Fruit fly (Drosophila melanogaster): ENCODE results near the gene TfIIB.
A peak's percentile ranks its signal among the peaks of the same experiment; 100 is the strongest.

Gene TfIIB

DNA sequence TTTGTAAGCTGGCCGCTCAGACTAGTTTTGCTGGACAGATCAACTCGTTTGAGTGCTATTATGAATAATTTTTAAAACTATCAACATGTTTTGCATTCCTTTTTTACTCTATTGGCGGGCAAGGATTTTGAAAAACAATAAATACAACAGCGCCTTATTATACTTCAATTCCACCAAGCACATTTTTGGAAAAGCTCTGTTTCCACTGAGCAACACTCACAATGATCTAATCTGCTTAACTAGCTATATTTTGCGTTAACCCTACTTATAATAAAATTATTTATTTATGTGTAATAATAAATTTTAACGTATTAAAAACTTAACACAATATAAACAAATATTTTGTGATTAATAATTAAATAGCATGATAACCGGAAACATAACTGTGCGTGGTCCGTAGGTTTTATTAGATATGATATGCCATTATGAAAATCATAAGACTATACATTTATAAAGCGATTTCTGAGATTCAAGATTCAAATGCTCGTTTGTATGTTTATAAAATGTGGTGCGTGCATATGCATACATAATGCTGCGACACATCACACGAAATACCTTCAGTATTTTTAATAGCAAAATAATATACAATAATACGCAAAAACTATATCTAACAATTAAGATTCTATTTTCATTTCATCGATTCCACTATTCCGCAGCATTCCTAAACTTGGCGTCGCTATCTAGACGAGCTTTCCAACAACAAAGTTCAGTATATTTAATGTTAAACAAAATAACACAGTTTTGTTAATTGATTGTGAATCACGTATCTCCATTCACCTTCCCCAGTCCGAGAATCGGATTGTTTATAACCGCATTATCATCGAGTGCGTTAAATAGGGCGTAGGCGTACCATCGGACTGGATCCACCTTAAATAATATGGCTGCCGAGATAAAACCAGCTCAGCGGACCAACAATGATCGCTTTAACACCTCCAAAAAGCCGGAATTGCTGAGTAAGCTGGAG, 8.2 kb upstream of the TfIIB start, which contains the start of the genes pie and Wdfy2:
Gene pie, minus strand, starts transcription at position 138 of the 964 bp plus-strand sequence.
Gene Wdfy2, plus strand, starts transcription at position 649 of the 964 bp plus-strand sequence.
- TF ChIP-seq CG12768 (GFP tag; optimal IDR thresholded peaks at IDR 0.05) (no peak), bab1 (GFP tag; optimal IDR thresholded peaks at IDR 0.05) (peak; percentile 4), tj (GFP tag; optimal IDR thresholded peaks at IDR 0.05) (peak; percentile 88), CG11617 (GFP tag; optimal IDR thresholded peaks at IDR 0.05) (no peak), Crg-1 (GFP tag; optimal IDR thresholded peaks at IDR 0.05) (no peak), kay (GFP tag; ENCODE audit: borderline replicate concordance) (peak; percentile 68), cic (GFP tag; optimal IDR thresholded peaks at IDR 0.05) (no peak), CG5204 (GFP tag; optimal IDR thresholded peaks at IDR 0.05) (no peak)

DNA sequence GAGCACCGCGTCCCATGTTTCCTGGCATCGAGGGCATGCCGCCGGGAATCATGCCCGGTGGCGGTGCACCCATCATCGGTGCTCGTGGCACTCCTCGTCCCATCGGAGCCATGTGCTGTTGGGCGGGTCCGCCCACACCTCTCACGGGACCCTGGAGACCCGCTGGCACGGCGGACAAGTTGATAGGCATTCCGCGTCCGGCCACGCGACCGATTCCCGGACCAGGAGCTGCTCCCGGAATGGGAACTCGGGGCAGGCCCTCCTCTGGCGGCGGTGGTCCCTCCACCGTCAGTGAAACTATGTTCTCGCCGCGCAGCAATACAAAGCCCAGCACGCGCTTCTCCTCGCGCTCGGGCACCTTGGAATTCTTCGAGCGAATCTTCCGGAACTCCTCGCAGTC, 5.5 kb upstream of the TfIIB start:
- no peak for TF ChIP-seq CG5204 (GFP tag; optimal IDR thresholded peaks at IDR 0.05)
- no peak for TF ChIP-seq Crg-1 (GFP tag; optimal IDR thresholded peaks at IDR 0.05)
- no peak for TF ChIP-seq CG1620 (GFP tag; optimal IDR thresholded peaks at IDR 0.05)
- no peak for TF ChIP-seq toe (GFP tag; optimal IDR thresholded peaks at IDR 0.05)
- no peak for TF ChIP-seq CG12768 (GFP tag; optimal IDR thresholded peaks at IDR 0.05)
- no peak for TF ChIP-seq CG7045 (GFP tag; optimal IDR thresholded peaks at IDR 0.05)
- no peak for TF ChIP-seq kay (GFP tag; ENCODE audit: borderline replicate concordance)
- TF ChIP-seq CG11617 (GFP tag; optimal IDR thresholded peaks at IDR 0.05) = no peak
- TF ChIP-seq Mnt (GFP tag; optimal IDR thresholded peaks at IDR 0.05) = no peak
- no peak for TF ChIP-seq cic (GFP tag; optimal IDR thresholded peaks at IDR 0.05)
- TF ChIP-seq ovo (GFP tag; optimal IDR thresholded peaks at IDR 0.05) = no peak

DNA sequence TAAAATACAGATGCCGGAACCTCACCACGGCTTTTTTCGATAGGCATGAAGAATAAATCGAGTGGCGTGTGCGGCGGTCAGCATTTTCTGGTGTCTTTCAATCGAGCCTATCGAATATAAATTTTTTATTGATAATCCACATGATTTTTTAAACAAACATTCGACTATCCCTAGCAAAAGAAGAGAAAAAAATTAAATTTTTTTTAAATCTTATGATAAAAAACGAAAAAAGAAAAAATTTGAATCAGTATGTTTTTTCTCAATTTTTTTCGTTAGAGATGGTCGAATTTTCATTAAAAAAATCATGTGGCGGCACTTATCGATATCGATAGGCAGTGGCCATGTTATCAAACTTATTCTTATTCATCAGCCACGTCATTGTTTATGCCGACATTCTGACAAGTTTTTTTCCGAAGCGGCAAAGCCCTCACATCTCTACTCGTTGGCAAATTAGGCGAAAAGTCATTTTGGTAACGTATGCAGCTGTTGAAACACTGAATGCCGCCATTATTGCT, 4.5 kb upstream of the TfIIB start, which contains the start of the genes SmB and KdelR:
Gene SmB, minus strand, starts transcription at position 94 of the 515 bp plus-strand sequence.
Gene KdelR, plus strand, starts transcription at position 354 of the 515 bp plus-strand sequence.
- no peak for TF ChIP-seq toe (GFP tag; optimal IDR thresholded peaks at IDR 0.05)
- peak; percentile 89 for TF ChIP-seq Mnt (GFP tag; optimal IDR thresholded peaks at IDR 0.05)
- no peak for TF ChIP-seq Clk (GFP tag; optimal IDR thresholded peaks at IDR 0.05)
- TF ChIP-seq cnc (optimal IDR thresholded peaks at IDR 0.05) = peak in 1 of 2 experiments; percentile 2
- TF ChIP-seq kay (GFP tag; ENCODE audit: borderline replicate concordance) = no peak
- TF ChIP-seq tj (GFP tag; optimal IDR thresholded peaks at IDR 0.05) = peak; percentile 97
- peak; percentile 26 for TF ChIP-seq cic (GFP tag; optimal IDR thresholded peaks at IDR 0.05)
- TF ChIP-seq CG33017 (tag; optimal IDR thresholded peaks at IDR 0.05) = no peak
- TF ChIP-seq CG14711 (tag; optimal IDR thresholded peaks at IDR 0.05) = peak; percentile 65
- no peak for TF ChIP-seq Hr96 (GFP tag; optimal IDR thresholded peaks at IDR 0.05)
- TF ChIP-seq CG7101 (tag; optimal IDR thresholded peaks at IDR 0.05) = peak; percentile 63
- peak; percentile 34 for TF ChIP-seq bab1 (GFP tag; optimal IDR thresholded peaks at IDR 0.05)
- TF ChIP-seq CG12768 (GFP tag; optimal IDR thresholded peaks at IDR 0.05) = no peak
- TF ChIP-seq CG1620 (GFP tag; optimal IDR thresholded peaks at IDR 0.05) = no peak
- TF ChIP-seq CG5204 (GFP tag; optimal IDR thresholded peaks at IDR 0.05) = no peak
- TF ChIP-seq CG7045 (GFP tag; optimal IDR thresholded peaks at IDR 0.05) = no peak
- TF ChIP-seq ovo (GFP tag; optimal IDR thresholded peaks at IDR 0.05) = no peak
- TF ChIP-seq pad (GFP tag; optimal IDR thresholded peaks at IDR 0.05) = no peak
- peak; percentile 65 for TF ChIP-seq CG11617 (GFP tag; optimal IDR thresholded peaks at IDR 0.05)
- TF ChIP-seq Crg-1 (GFP tag; optimal IDR thresholded peaks at IDR 0.05) = peak; percentile 54

- peak; percentile 59 for TF ChIP-seq CG14711 (tag; optimal IDR thresholded peaks at IDR 0.05)
- no peak for TF ChIP-seq pad (GFP tag; optimal IDR thresholded peaks at IDR 0.05)
- TF ChIP-seq Mnt (GFP tag; optimal IDR thresholded peaks at IDR 0.05) = peak; percentile 30
- TF ChIP-seq Crg-1 (GFP tag; optimal IDR thresholded peaks at IDR 0.05) = no peak
- TF ChIP-seq CG1620 (GFP tag; optimal IDR thresholded peaks at IDR 0.05) = no peak
- TF ChIP-seq kay (GFP tag; ENCODE audit: borderline replicate concordance) = no peak
- peak; percentile 66 for TF ChIP-seq CG33017 (tag; optimal IDR thresholded peaks at IDR 0.05)
- peak; percentile 55 for TF ChIP-seq CG11617 (GFP tag; optimal IDR thresholded peaks at IDR 0.05)
- TF ChIP-seq cic (GFP tag; optimal IDR thresholded peaks at IDR 0.05) = peak; percentile 2
- peak; percentile 10 for TF ChIP-seq CG7045 (GFP tag; optimal IDR thresholded peaks at IDR 0.05)
- no peak for TF ChIP-seq Clk (GFP tag; optimal IDR thresholded peaks at IDR 0.05)
- TF ChIP-seq ovo (GFP tag; optimal IDR thresholded peaks at IDR 0.05) = peak; percentile 10
- TF ChIP-seq bab1 (GFP tag; optimal IDR thresholded peaks at IDR 0.05) = peak; percentile 51
- TF ChIP-seq CG12768 (GFP tag; optimal IDR thresholded peaks at IDR 0.05) = no peak
- TF ChIP-seq tj (GFP tag; optimal IDR thresholded peaks at IDR 0.05) = peak; percentile 1
- no peak for TF ChIP-seq Hr96 (GFP tag; optimal IDR thresholded peaks at IDR 0.05)
- TF ChIP-seq cnc (optimal IDR thresholded peaks at IDR 0.05) = no peak
- peak; percentile 55 for TF ChIP-seq CG7101 (tag; optimal IDR thresholded peaks at IDR 0.05)
- TF ChIP-seq toe (GFP tag; optimal IDR thresholded peaks at IDR 0.05) = no peak
- TF ChIP-seq CG5204 (GFP tag; optimal IDR thresholded peaks at IDR 0.05) = no peak
Observed at dm6 chr2L:10428528-10428927, 2.6 kb upstream of the TfIIB start, which contains the start of gene CG5188. Gene CG5188, plus strand, starts transcription at chr2L:10428829.

DNA sequence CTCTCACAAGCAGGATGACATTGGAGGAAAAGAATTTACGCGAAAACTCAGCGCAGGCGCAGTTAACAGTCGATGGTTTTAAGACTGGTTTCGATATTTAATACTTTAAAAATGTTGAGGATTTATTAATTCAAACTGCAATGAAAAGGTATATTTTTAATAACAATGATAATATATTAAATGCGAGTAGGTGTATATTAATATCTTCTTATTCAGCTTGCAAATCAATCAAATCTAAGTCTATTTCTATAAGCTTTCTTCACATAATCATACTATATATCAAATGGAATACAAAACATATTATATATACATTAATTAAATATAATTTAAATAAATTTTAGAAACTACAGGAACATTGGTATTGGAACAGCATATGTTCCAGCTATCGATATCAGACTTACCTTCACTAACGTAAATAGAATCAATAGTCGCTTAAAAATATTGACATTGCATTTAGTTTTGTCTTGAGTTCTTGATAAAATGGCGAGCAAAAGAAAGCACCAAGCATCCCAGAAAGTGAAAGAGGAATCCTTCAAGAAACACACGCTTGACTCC, 4.5 kb downstream of the TfIIB start, which contains the start of the genes TBC1D16 and holn1:
Gene TBC1D16, minus strand, starts transcription at position 51 of the 555 bp plus-strand sequence.
Gene holn1, plus strand, starts transcription at position 390 of the 555 bp plus-strand sequence.
- TF ChIP-seq CG7101 (tag; optimal IDR thresholded peaks at IDR 0.05) (peak; percentile 35), CG14711 (tag; optimal IDR thresholded peaks at IDR 0.05) (peak; percentile 21), tj (GFP tag; optimal IDR thresholded peaks at IDR 0.05) (no peak), kay (GFP tag; ENCODE audit: borderline replicate concordance) (no peak), CG33017 (tag; optimal IDR thresholded peaks at IDR 0.05) (no peak), pad (GFP tag; optimal IDR thresholded peaks at IDR 0.05) (no peak)

All from whole organism, adult.